Worm (Caenorhabditis elegans) whole organism, mixed stage, embryonic: ENCODE results near the gene cyp-34A9.

Source experiments
- M03D4.4 ChIP-seq: sonication (generic microtip); optimal IDR thresholded peaks from 2 replicates; lab custom pipeline; 2017; ENCODE audit warnings: mild to moderate bottlenecking, missing genetic modification characterization, missing compliant biosample characterization
- bed-3 ChIP-seq: fragments of 200-800 bp; sonication (Bioruptor generic); optimal IDR thresholded peaks from 3 replicates; lab custom pipeline; 2018; ENCODE audit warnings: mild to moderate bottlenecking, missing genetic modification characterization, moderate library complexity, missing compliant biosample characterization
- blmp-1 ChIP-seq: fragments of 150-350 bp; optimal IDR thresholded peaks from 2 replicates; lab custom pipeline; 2014; ENCODE audit warnings: missing biosample characterization, missing genetic modification characterization
- ceh-83 ChIP-seq: fragments of 200-800 bp; sonication (Bioruptor generic); optimal IDR thresholded peaks from 2 replicates; lab custom pipeline; 2018; ENCODE audit warnings: mild to moderate bottlenecking, missing genetic modification characterization, missing compliant biosample characterization
- ces-1 ChIP-seq: fragments of 150-350 bp; optimal IDR thresholded peaks from 2 replicates; lab custom pipeline; 2014; ENCODE audit warnings: missing biosample characterization, missing genetic modification reagents, missing genetic modification characterization
- cnd-1 ChIP-seq: fragments of 200-800 bp; sonication (Bioruptor generic); optimal IDR thresholded peaks from 2 replicates; lab custom pipeline; 2018; ENCODE audit warnings: mild to moderate bottlenecking, missing genetic modification characterization, missing compliant biosample characterization
- drap-1 ChIP-seq: fragments of 200-800 bp; sonication (Bioruptor generic); optimal IDR thresholded peaks from 3 replicates; lab custom pipeline; 2018; ENCODE audit warnings: mild to moderate bottlenecking, missing genetic modification characterization, missing compliant biosample characterization
- elt-1 ChIP-seq: sonication (generic microtip); optimal IDR thresholded peaks from 2 replicates; lab custom pipeline; 2017; ENCODE audit warnings: missing genetic modification characterization, mild to moderate bottlenecking, missing compliant biosample characterization, antibody characterized with exemption, moderate library complexity, borderline replicate concordance; ENCODE audit not compliant: insufficient read depth
- elt-3 ChIP-seq: fragments of 150-350 bp; optimal IDR thresholded peaks from 2 replicates; lab custom pipeline; 2014; ENCODE audit warnings: missing biosample characterization, missing genetic modification characterization
- flh-1 ChIP-seq: fragments of 200-800 bp; sonication (Bioruptor generic); optimal IDR thresholded peaks from 2 replicates; lab custom pipeline; 2018; ENCODE audit warnings: mild to moderate bottlenecking, missing genetic modification characterization, moderate library complexity, missing compliant biosample characterization
- ham-2 ChIP-seq: fragments of 200-800 bp; sonication (Bioruptor generic); optimal IDR thresholded peaks from 2 replicates; lab custom pipeline; 2018; ENCODE audit warnings: mild to moderate bottlenecking, missing genetic modification characterization, missing compliant biosample characterization
- hlh-1 ChIP-seq: fragments of 150-350 bp; optimal IDR thresholded peaks from 2 replicates; lab custom pipeline; 2014; ENCODE audit warnings: missing biosample characterization, missing genetic modification reagents, missing genetic modification characterization
- lin-13 ChIP-seq: fragments of 150-350 bp; optimal IDR thresholded peaks from 2 replicates; lab custom pipeline; 2014; ENCODE audit warnings: missing biosample characterization, missing genetic modification characterization
- lsy-2 ChIP-seq: fragments of 150-350 bp; optimal IDR thresholded peaks from 2 replicates; lab custom pipeline; 2014; ENCODE audit warnings: missing biosample characterization, missing genetic modification characterization
- mab-5 ChIP-seq: fragments of 150-350 bp; optimal IDR thresholded peaks from 2 replicates; lab custom pipeline; 2014; ENCODE audit warnings: missing biosample characterization, missing genetic modification characterization
- mep-1 ChIP-seq: fragments of 150-350 bp; optimal IDR thresholded peaks from 2 replicates; lab custom pipeline; 2017; ENCODE audit warnings: missing biosample characterization, missing genetic modification reagents, missing genetic modification characterization, inconsistent platforms
- mls-2 ChIP-seq: sonication (generic microtip); optimal IDR thresholded peaks from 2 replicates; lab custom pipeline; 2016; ENCODE audit warnings: mild to moderate bottlenecking, missing genetic modification characterization, moderate library complexity, missing compliant biosample characterization
- nhr-12 ChIP-seq: fragments of 150-350 bp; optimal IDR thresholded peaks from 2 replicates; lab custom pipeline; 2014; ENCODE audit warnings: missing biosample characterization, missing genetic modification characterization
- nhr-2 ChIP-seq: fragments of 150-350 bp; optimal IDR thresholded peaks from 2 replicates; lab custom pipeline; 2014; ENCODE audit warnings: missing biosample characterization, missing genetic modification characterization
- nhr-237 ChIP-seq: fragments of 150-350 bp; optimal IDR thresholded peaks from 2 replicates; lab custom pipeline; 2014; ENCODE audit warnings: missing biosample characterization, missing genetic modification characterization
- nhr-28 ChIP-seq: fragments of 150-350 bp; optimal IDR thresholded peaks from 2 replicates; lab custom pipeline; 2014; ENCODE audit warnings: missing biosample characterization, missing genetic modification characterization
- nhr-76 ChIP-seq: sonication (generic microtip); optimal IDR thresholded peaks from 2 replicates; lab custom pipeline; 2017; ENCODE audit warnings: missing biosample characterization, missing genetic modification characterization
- pha-4 ChIP-seq: fragments of 150-350 bp; optimal IDR thresholded peaks from 2 replicates; lab custom pipeline; 2018; ENCODE audit warnings: missing biosample characterization, missing genetic modification reagents, missing genetic modification characterization
- sem-2 ChIP-seq: fragments of 200-800 bp; sonication (Bioruptor generic); optimal IDR thresholded peaks from 2 replicates; lab custom pipeline; 2018; ENCODE audit warnings: mild to moderate bottlenecking, missing genetic modification characterization, missing compliant biosample characterization
- sptf-1 ChIP-seq: sonication (generic microtip); optimal IDR thresholded peaks from 2 replicates; lab custom pipeline; 2017; ENCODE audit warnings: mild to moderate bottlenecking, missing genetic modification characterization, moderate library complexity, missing compliant biosample characterization
- tbx-8 ChIP-seq: fragments of 200-800 bp; sonication (Bioruptor generic); optimal IDR thresholded peaks from 2 replicates; lab custom pipeline; 2018; ENCODE audit warnings: mild to moderate bottlenecking, missing genetic modification characterization, moderate library complexity, missing compliant biosample characterization
- unc-120 ChIP-seq: sonication (generic microtip); optimal IDR thresholded peaks from 2 replicates; lab custom pipeline; 2017; ENCODE audit warnings: missing genetic modification characterization, missing compliant biosample characterization; ENCODE audit not compliant: poor library complexity, severe bottlenecking
- unc-39 ChIP-seq: fragments of 150-350 bp; optimal IDR thresholded peaks from 2 replicates; lab custom pipeline; 2014; ENCODE audit warnings: missing biosample characterization, missing genetic modification characterization
- unc-62 ChIP-seq: fragments of 150-350 bp; optimal IDR thresholded peaks from 2 replicates; lab custom pipeline; 2014; ENCODE audit warnings: missing biosample characterization, missing genetic modification reagents, missing genetic modification characterization
- zip-8 ChIP-seq: fragments of 150-350 bp; optimal IDR thresholded peaks from 2 replicates; lab custom pipeline; 2014; ENCODE audit warnings: missing biosample characterization, missing genetic modification characterization
- ztf-11 ChIP-seq: fragments of 150-350 bp; optimal IDR thresholded peaks from 2 replicates; lab custom pipeline; 2014; ENCODE audit warnings: missing biosample characterization, missing genetic modification characterization

Gene cyp-34A9

ce11 chrV:3927522-3927921 lies 42.8 kb downstream of the cyp-34A9 start:
- TF ChIP-seq drap-1 (GFP tag; lab: Kevin White, UChicago) (no peak), mls-2 (tag; lab: Kevin White, UChicago) (no peak), unc-120 (tag; lab: Kevin White, UChicago) (no peak), elt-1 (tag; lab: Kevin White, UChicago) (no peak), nhr-28 (no peak), sptf-1 (tag; lab: Kevin White, UChicago) (no peak), lsy-2 (tag; lab: Kevin White, UChicago) (no peak), pha-4 (no peak), nhr-237 (tag; lab: Kevin White, UChicago) (no peak), M03D4.4 (no peak), mep-1 (tag; lab: Kevin White, UChicago) (no peak), elt-3 (tag; lab: Kevin White, UChicago) (no peak), hlh-1 (tag; lab: Kevin White, UChicago) (no peak), mab-5 (tag; lab: Kevin White, UChicago) (no peak), flh-1 (GFP tag; lab: Kevin White, UChicago) (no peak), ztf-11 (tag; lab: Kevin White, UChicago) (no peak)

- TF ChIP-seq sem-2 (GFP tag; lab: Kevin White, UChicago) (no peak), hlh-1 (tag; lab: Kevin White, UChicago) (no peak), unc-39 (tag; lab: Kevin White, UChicago) (no peak), elt-3 (tag; lab: Kevin White, UChicago) (no peak)
Measured at ce11 chrV:3922547-3922946, 47.8 kb downstream of the cyp-34A9 start.

ce11 chrV:3921635-3922034 lies 48.7 kb downstream of the cyp-34A9 start, which contains the start of gene srx-65:
srx-65 (plus strand) TSS chrV:3921935.
- TF ChIP-seq unc-62 (GFP tag; lab: Kevin White, UChicago): no peak
- no peak for TF ChIP-seq elt-3 (tag; lab: Kevin White, UChicago)
- TF ChIP-seq nhr-76 (tag; lab: Kevin White, UChicago): no peak
- TF ChIP-seq nhr-12 (tag; lab: Kevin White, UChicago): no peak
- TF ChIP-seq elt-1 (tag; lab: Kevin White, UChicago): no peak
- TF ChIP-seq zip-8 (tag; lab: Kevin White, UChicago): no peak
- TF ChIP-seq bed-3 (GFP tag; lab: Kevin White, UChicago): no peak
- TF ChIP-seq pha-4: no peak
- TF ChIP-seq hlh-1 (tag; lab: Kevin White, UChicago): no peak
- no peak for TF ChIP-seq ces-1 (GFP tag; lab: Kevin White, UChicago)
- TF ChIP-seq cnd-1 (tag; lab: Kevin White, UChicago): no peak
- TF ChIP-seq lin-13 (tag; lab: Kevin White, UChicago): no peak
- TF ChIP-seq ceh-83: no peak
- TF ChIP-seq blmp-1 (tag; lab: Kevin White, UChicago): no peak
- TF ChIP-seq nhr-28: no peak

- no peak for TF ChIP-seq lsy-2 (tag; lab: Kevin White, UChicago)
- TF ChIP-seq sem-2 (GFP tag; lab: Kevin White, UChicago): no peak
- TF ChIP-seq unc-39 (tag; lab: Kevin White, UChicago): no peak
- no peak for TF ChIP-seq nhr-76 (tag; lab: Kevin White, UChicago)
- TF ChIP-seq lin-13 (tag; lab: Kevin White, UChicago): no peak
- TF ChIP-seq elt-1 (tag; lab: Kevin White, UChicago): no peak
- TF ChIP-seq zip-8 (tag; lab: Kevin White, UChicago): no peak
- no peak for TF ChIP-seq sptf-1 (tag; lab: Kevin White, UChicago)
- TF ChIP-seq flh-1 (GFP tag; lab: Kevin White, UChicago): no peak
- TF ChIP-seq ces-1 (GFP tag; lab: Kevin White, UChicago): no peak
- TF ChIP-seq tbx-8 (GFP tag; lab: Kevin White, UChicago): no peak
- TF ChIP-seq mab-5 (tag; lab: Kevin White, UChicago): no peak
- TF ChIP-seq cnd-1 (tag; lab: Kevin White, UChicago): no peak
- no peak for TF ChIP-seq mls-2 (tag; lab: Kevin White, UChicago)
- TF ChIP-seq ham-2 (GFP tag; lab: Kevin White, UChicago): no peak
- no peak for TF ChIP-seq nhr-12 (tag; lab: Kevin White, UChicago)
- no peak for TF ChIP-seq nhr-2 (tag; lab: Kevin White, UChicago)
Measured at ce11 chrV:3919289-3919688, 51.1 kb downstream of the cyp-34A9 start, which contains the start of gene srx-66. srx-66 (plus strand) TSS chrV:3919589.
